Fruit fly (Drosophila melanogaster): Measurements from ENCODE around the gene eEF1delta.
A peak's percentile ranks its signal among the peaks of the same experiment; 100 is the strongest.

eEF1delta gene

DNA sequence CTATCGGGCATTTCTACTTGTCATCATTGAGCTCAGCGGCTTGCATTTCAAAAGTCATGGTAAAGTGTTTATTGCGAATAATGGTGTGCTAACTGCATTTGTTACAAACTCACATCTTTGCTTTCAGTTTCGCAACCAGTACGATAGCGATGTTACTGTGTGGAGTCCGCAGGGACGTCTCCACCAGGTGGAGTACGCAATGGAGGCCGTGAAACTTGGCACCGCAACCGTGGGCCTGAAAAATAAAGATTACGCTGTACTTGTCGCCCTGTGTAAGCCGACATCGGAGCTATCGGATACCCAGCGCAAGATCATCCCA lies 11.0 kb upstream of the eEF1delta start:
- TF ChIP-seq HLH106 (tag; optimal IDR thresholded peaks at IDR 0.05) (no peak), br (GFP tag; optimal IDR thresholded peaks at IDR 0.05) (no peak), GATAd (GFP tag; optimal IDR thresholded peaks at IDR 0.05) (no peak), usp (GFP tag; optimal IDR thresholded peaks at IDR 0.05) (no peak), Jra (GFP tag; optimal IDR thresholded peaks at IDR 0.05) (no peak), Sp1 (GFP tag; optimal IDR thresholded peaks at IDR 0.05) (no peak), N (GFP tag; optimal IDR thresholded peaks at IDR 0.05) (no peak), woc (GFP tag; optimal IDR thresholded peaks at IDR 0.05) (no peak), Rel (GFP tag; optimal IDR thresholded peaks at IDR 0.05) (no peak), Rel (tag; optimal IDR thresholded peaks at IDR 0.05) (no peak), h (GFP tag; optimal IDR thresholded peaks at IDR 0.05) (no peak), sage (GFP tag; optimal IDR thresholded peaks at IDR 0.05) (no peak), foxo (GFP tag; optimal IDR thresholded peaks at IDR 0.05) (no peak)

DNA sequence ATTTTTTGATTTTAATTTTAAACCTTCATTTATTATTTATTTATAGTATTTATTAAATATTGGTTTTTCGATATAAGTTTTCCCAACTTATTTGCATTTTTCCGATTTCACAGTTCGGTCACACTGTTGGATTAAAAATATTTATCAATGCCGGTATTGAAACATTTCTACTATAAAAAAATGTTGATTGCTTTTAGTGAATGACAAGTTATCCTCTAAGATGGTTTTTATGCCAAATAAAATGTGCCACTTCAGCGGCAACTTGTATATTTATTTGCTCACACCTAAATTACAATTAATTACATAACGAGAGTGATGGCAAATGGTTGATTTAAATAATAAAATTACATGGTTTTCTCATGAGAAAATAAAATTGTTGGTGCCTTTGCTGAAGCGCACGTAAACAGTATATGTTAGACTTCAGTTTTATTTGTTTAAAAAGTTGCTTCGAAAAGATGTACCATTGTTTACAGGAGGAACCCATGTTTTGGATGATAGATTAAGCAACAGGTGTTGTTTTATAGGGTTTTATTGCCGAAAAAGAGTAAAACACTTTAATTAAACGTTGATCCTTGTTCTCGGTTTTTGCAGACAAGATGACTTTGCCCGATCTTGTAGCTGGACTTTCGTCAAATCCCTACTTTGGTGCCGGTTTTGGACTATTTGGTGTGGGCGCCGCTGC lies 9.6 kb upstream of the eEF1delta start, which contains the start of gene Bcs1:
Gene Bcs1 (plus strand): TSS at position 108 of the 682 bp plus-strand sequence.
- TF ChIP-seq sage (GFP tag; optimal IDR thresholded peaks at IDR 0.05) = no peak
- TF ChIP-seq Mio (GFP tag; optimal IDR thresholded peaks at IDR 0.05) = no peak
- no peak for TF ChIP-seq br (GFP tag; optimal IDR thresholded peaks at IDR 0.05)
- no peak for TF ChIP-seq dmrt93B (GFP tag; optimal IDR thresholded peaks at IDR 0.05)
- peak; percentile 58 for TF ChIP-seq tai (GFP tag; optimal IDR thresholded peaks at IDR 0.05)
- TF ChIP-seq N (GFP tag; optimal IDR thresholded peaks at IDR 0.05) = no peak
- TF ChIP-seq Rel (GFP tag; optimal IDR thresholded peaks at IDR 0.05) = no peak
- TF ChIP-seq Rel (tag; optimal IDR thresholded peaks at IDR 0.05) = peak; percentile 7
- no peak for TF ChIP-seq Hr83 (GFP tag; optimal IDR thresholded peaks at IDR 0.05; ENCODE audit: poor library complexity, severe bottlenecking)
- peak; percentile 60 for TF ChIP-seq brk (GFP tag; optimal IDR thresholded peaks at IDR 0.05)
- TF ChIP-seq ey (GFP tag; optimal IDR thresholded peaks at IDR 0.05) = no peak
- no peak for TF ChIP-seq HLH106 (tag; optimal IDR thresholded peaks at IDR 0.05)
- no peak for TF ChIP-seq Dfd (GFP tag; optimal IDR thresholded peaks at IDR 0.05)
- no peak for TF ChIP-seq foxo (GFP tag; optimal IDR thresholded peaks at IDR 0.05)
- TF ChIP-seq usp (GFP tag; optimal IDR thresholded peaks at IDR 0.05) = no peak
- TF ChIP-seq Abd-B (GFP tag; optimal IDR thresholded peaks at IDR 0.05) = no peak
- no peak for TF ChIP-seq h (GFP tag; optimal IDR thresholded peaks at IDR 0.05)
- TF ChIP-seq Jra (GFP tag; optimal IDR thresholded peaks at IDR 0.05) = no peak
- no peak for TF ChIP-seq OdsH (GFP tag; optimal IDR thresholded peaks at IDR 0.05)
- no peak for TF ChIP-seq GATAd (GFP tag; optimal IDR thresholded peaks at IDR 0.05)
- TF ChIP-seq sv (GFP tag; optimal IDR thresholded peaks at IDR 0.05) = no peak
- TF ChIP-seq Sp1 (GFP tag; optimal IDR thresholded peaks at IDR 0.05) = no peak
- no peak for TF ChIP-seq Vsx2 (GFP tag; optimal IDR thresholded peaks at IDR 0.05; ENCODE audit: partially characterized antibody)
- no peak for TF ChIP-seq rgr (GFP tag; optimal IDR thresholded peaks at IDR 0.05)

DNA sequence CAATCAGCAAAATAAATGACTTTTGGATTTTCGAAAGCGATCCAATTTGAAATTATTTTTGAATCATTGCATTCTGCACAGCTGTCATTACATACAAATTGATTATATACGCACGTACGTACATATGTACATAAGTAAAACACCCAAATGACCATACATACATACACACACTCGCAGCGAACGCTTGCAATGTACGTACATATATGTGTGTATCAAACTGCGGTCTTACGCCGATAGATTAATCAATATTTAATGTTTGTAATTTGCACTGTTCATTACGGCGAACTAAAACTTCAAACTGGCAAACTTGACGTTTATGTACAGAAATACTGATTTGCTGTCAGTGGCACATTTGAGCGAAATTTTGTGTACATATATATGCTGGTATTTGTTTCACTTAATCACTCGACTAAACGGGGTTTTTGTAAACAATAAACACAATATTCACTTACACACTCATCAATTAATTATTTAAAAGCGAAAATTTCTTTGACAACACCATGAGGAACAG lies 6.0 kb upstream of the eEF1delta start:
- TF ChIP-seq Rel (GFP tag; optimal IDR thresholded peaks at IDR 0.05) = peak; percentile 9
- no peak for TF ChIP-seq Rel (tag; optimal IDR thresholded peaks at IDR 0.05)
- no peak for TF ChIP-seq HLH106 (tag; optimal IDR thresholded peaks at IDR 0.05)

DNA sequence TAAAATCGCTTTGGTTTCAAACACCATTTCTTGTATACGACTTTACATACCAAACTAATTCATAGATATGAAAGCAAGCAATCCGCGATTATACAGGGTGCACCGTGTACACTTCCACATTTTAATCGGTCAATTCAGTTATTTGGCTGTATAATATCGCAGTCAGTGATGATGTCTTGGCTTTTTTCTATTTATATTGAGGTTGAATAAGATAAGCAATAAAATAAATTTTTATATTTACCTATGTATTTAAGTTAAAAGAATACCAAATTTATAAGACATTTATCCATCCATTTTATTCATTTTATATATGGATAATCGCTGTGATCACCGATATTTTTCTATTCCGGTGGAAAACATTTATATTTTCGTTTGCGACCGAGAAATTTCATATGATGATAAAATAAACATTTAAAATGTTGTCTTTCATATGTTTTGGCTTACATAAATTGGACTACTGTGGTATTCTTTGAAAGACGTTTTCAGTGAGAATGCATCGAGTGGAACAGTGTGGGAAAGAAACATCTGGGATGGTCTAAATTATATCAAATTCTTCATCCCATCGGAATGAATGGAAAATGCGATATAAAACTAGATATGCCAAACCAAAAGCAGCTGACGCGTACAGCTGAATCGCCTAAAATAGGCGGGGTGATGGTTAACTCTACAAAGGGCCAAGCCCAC lies 5.4 kb upstream of the eEF1delta start, which contains the start of gene CG5708:
Gene CG5708 (minus strand): TSS at position 85 of the 684 bp plus-strand sequence.
- TF ChIP-seq rgr (GFP tag; optimal IDR thresholded peaks at IDR 0.05) (peak; percentile 15), Hnf4 (GFP tag; optimal IDR thresholded peaks at IDR 0.05) (peak; percentile 22), CG9705 (GFP tag; optimal IDR thresholded peaks at IDR 0.05) (no peak), Rel (GFP tag; optimal IDR thresholded peaks at IDR 0.05) (no peak), Rel (tag; optimal IDR thresholded peaks at IDR 0.05) (peak; percentile 41), Abd-B (GFP tag; optimal IDR thresholded peaks at IDR 0.05) (no peak), Jra (GFP tag; optimal IDR thresholded peaks at IDR 0.05) (no peak), woc (GFP tag; optimal IDR thresholded peaks at IDR 0.05) (peak; percentile 80), usp (GFP tag; optimal IDR thresholded peaks at IDR 0.05) (no peak), Vsx2 (GFP tag; optimal IDR thresholded peaks at IDR 0.05; ENCODE audit: partially characterized antibody) (no peak), Myc (optimal IDR thresholded peaks at IDR 0.05) (peak; percentile 82), Sp1 (GFP tag; optimal IDR thresholded peaks at IDR 0.05) (peak; percentile 11), sage (GFP tag; optimal IDR thresholded peaks at IDR 0.05) (peak; percentile 26)

DNA sequence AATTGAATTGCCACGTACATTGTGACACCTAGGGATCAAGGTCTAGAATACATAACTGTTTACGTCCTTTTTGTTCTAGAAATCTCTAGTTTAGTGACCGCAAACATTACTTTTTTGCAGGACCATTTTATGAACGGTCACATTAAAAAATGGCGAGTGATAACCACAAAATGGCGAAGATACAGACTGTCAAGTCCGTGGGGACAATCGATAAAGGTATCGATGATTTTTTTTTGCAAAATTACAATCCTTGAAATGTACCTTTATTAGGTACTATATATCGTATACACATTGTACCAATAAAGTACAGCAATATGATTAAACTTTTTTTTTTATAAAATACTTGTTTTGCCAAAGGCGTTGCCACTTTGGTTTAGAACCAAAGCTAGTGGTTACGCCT lies 1.9 kb upstream of the eEF1delta start:
- TF ChIP-seq pan (optimal IDR thresholded peaks at IDR 0.05) = no peak
- no peak for TF ChIP-seq Jra (GFP tag; optimal IDR thresholded peaks at IDR 0.05)
- no peak for TF ChIP-seq ey (GFP tag; optimal IDR thresholded peaks at IDR 0.05)
- no peak for TF ChIP-seq Sp1 (GFP tag; optimal IDR thresholded peaks at IDR 0.05)
- no peak for TF ChIP-seq Abd-B (GFP tag; optimal IDR thresholded peaks at IDR 0.05)
- no peak for TF ChIP-seq Hr83 (GFP tag; optimal IDR thresholded peaks at IDR 0.05; ENCODE audit: poor library complexity, severe bottlenecking)
- no peak for TF ChIP-seq HLH106 (tag; optimal IDR thresholded peaks at IDR 0.05)

Data from whole organism, wandering third instar larva.